Worm (Caenorhabditis elegans): ENCODE measurements around the gene clec-245.

- TF ChIP-seq ztf-4 (tag; optimal IDR thresholded peaks at IDR 0.05), result no peak
- TF ChIP-seq daf-12 (tag; optimal IDR thresholded peaks at IDR 0.05), result no peak
- TF ChIP-seq unc-62 (GFP tag; optimal IDR thresholded peaks at IDR 0.05), result no peak
- TF ChIP-seq R02D3.7 (tag; optimal IDR thresholded peaks at IDR 0.05), result no peak
- TF ChIP-seq aly-2 (tag; optimal IDR thresholded peaks at IDR 0.05), result no peak
- TF ChIP-seq sea-2 (GFP tag; optimal IDR thresholded peaks at IDR 0.05), result no peak
- TF ChIP-seq nhr-76 (tag; optimal IDR thresholded peaks at IDR 0.05), result no peak
- TF ChIP-seq ZK546.5 (tag; optimal IDR thresholded peaks at IDR 0.05), result no peak
- no peak for TF ChIP-seq fos-1 (tag; optimal IDR thresholded peaks at IDR 0.05)
- TF ChIP-seq nhr-25 (tag; optimal IDR thresholded peaks at IDR 0.05), result no peak
- TF ChIP-seq snpc-4 (tag; optimal IDR thresholded peaks at IDR 0.05), result no peak
These were observed 24.6 kb upstream of the clec-245 start for ce11 chrV:18212848-18213247.

Measured in whole organism, L3 larva.